Fruit fly (Drosophila melanogaster) whole organism, embryonic: ENCODE data around the gene Atg6.
A peak's percentile ranks its signal among the peaks of the same experiment; 100 is the strongest.

Experiments
- Atf6 ChIP-seq: fragments of 200-800 bp; sonication (Bioruptor generic); IDR thresholded peaks from 2 replicates; pipeline ENCODE4 v1.3.6; 2022; ENCODE audit warnings: missing biosample characterization, missing genetic modification characterization
- Bdp1 ChIP-seq: fragments of 200-800 bp; sonication (Bioruptor generic); optimal IDR thresholded peaks from 3 replicates; lab custom pipeline; 2016; ENCODE audit warnings: missing biosample characterization, missing genetic modification characterization
- CG10654 ChIP-seq: fragments of 200-800 bp; sonication (Bioruptor generic); optimal IDR thresholded peaks from 2 replicates; lab custom pipeline; 2016; ENCODE audit warnings: missing biosample characterization, missing genetic modification characterization
- CG11504 ChIP-seq: fragments of 200-800 bp; sonication (Bioruptor generic); optimal IDR thresholded peaks from 3 replicates; lab custom pipeline; 2019; ENCODE audit warnings: missing biosample characterization, mild to moderate bottlenecking, missing genetic modification characterization, moderate library complexity
- CG11695 ChIP-seq: fragments of 200-800 bp; sonication (Bioruptor generic); IDR thresholded peaks from 3 replicates; pipeline ENCODE4 v1.3.6; 2022; ENCODE audit warnings: missing biosample characterization, missing genetic modification characterization
- CG15479 ChIP-seq: fragments of 200-800 bp; sonication (Bioruptor generic); optimal IDR thresholded peaks from 3 replicates; lab custom pipeline; 2019; ENCODE audit warnings: missing biosample characterization, mild to moderate bottlenecking, missing genetic modification characterization, moderate library complexity
- CG1603 ChIP-seq: fragments of 200-800 bp; sonication (Bioruptor generic); optimal IDR thresholded peaks from 2 replicates; lab custom pipeline; 2019; ENCODE audit warnings: missing biosample characterization, mild to moderate bottlenecking, missing genetic modification characterization, moderate library complexity
- CG16813 ChIP-seq: fragments of 200-800 bp; sonication (Bioruptor generic); IDR thresholded peaks from 3 replicates; pipeline ENCODE4 v1.3.6; 2022; ENCODE audit warnings: missing biosample characterization, missing genetic modification characterization; ENCODE audit not compliant: partially characterized antibody
- CG1832 ChIP-seq: fragments of 200-800 bp; sonication (Bioruptor generic); optimal IDR thresholded peaks from 2 replicates; lab custom pipeline; 2017; ENCODE audit warnings: missing biosample characterization, mild to moderate bottlenecking, missing genetic modification characterization, inconsistent platforms
- CG32532 ChIP-seq: fragments of 200-800 bp; sonication (Bioruptor generic); IDR thresholded peaks from 2 replicates; pipeline ENCODE4 v1.3.6; 2022; ENCODE audit warnings: missing biosample characterization, missing genetic modification characterization
- CG3281 ChIP-seq: fragments of 200-800 bp; sonication (Bioruptor generic); optimal IDR thresholded peaks from 3 replicates; lab custom pipeline; 2017; ENCODE audit warnings: missing biosample characterization, mild to moderate bottlenecking, missing genetic modification characterization
- CG33213 ChIP-seq: fragments of 200-800 bp; sonication (Bioruptor generic); optimal IDR thresholded peaks from 3 replicates; lab custom pipeline; 2016; ENCODE audit warnings: missing biosample characterization, missing genetic modification characterization
- CG34224 ChIP-seq: fragments of 200-800 bp; sonication (Bioruptor generic); IDR thresholded peaks from 3 replicates; pipeline ENCODE4 v1.3.6; 2022; ENCODE audit warnings: missing biosample characterization, missing genetic modification characterization; ENCODE audit not compliant: partially characterized antibody
- CG4360 ChIP-seq: fragments of 200-800 bp; sonication (Bioruptor generic); IDR thresholded peaks from 2 replicates; pipeline ENCODE4 v1.3.6; 2022; ENCODE audit warnings: missing biosample characterization, missing genetic modification characterization
- CG4617 ChIP-seq: fragments of 200-800 bp; sonication (Bioruptor generic); optimal IDR thresholded peaks from 3 replicates; lab custom pipeline; 2016; ENCODE audit warnings: missing biosample characterization, missing genetic modification characterization, borderline replicate concordance
- CG8290 ChIP-seq, 3 experiments: fragments of 200-800 bp; sonication (Bioruptor generic); optimal IDR thresholded peaks; 2 replicates each; lab custom pipeline; 2016 to 2019; ENCODE audit warnings: missing biosample characterization in 3 of 3, missing genetic modification characterization in 3 of 3, mild to moderate bottlenecking in 2 of 3, moderate library complexity in 1 of 3
- CG9727 ChIP-seq: fragments of 200-800 bp; sonication (Bioruptor generic); optimal IDR thresholded peaks from 3 replicates; lab custom pipeline; 2017; ENCODE audit warnings: missing biosample characterization, mild to moderate bottlenecking, missing genetic modification characterization
- CkIIα-i1 ChIP-seq: fragments of 200-800 bp; sonication (Bioruptor generic); IDR thresholded peaks from 2 replicates; pipeline ENCODE4 v1.3.6; 2022; ENCODE audit warnings: missing biosample characterization, missing genetic modification characterization
- CrebB ChIP-seq: fragments of 200-800 bp; sonication (Bioruptor generic); optimal IDR thresholded peaks from 3 replicates; lab custom pipeline; 2018; ENCODE audit warnings: missing biosample characterization, mild to moderate bottlenecking, missing genetic modification characterization
- D ChIP-seq, 2 experiments: fragments of 200-800 bp in 1 of 2; fragments of >200 bp in 1 of 2; sonication (Bioruptor generic) in 1 of 2; optimal IDR thresholded peaks; 2 replicates in 1 of 2; 3 replicates in 1 of 2; lab custom pipeline; 2017; ENCODE audit warnings: mild to moderate bottlenecking in 1 of 2, missing biosample characterization in 1 of 2, missing genetic modification characterization in 1 of 2, missing genetic modification reagents in 1 of 2
- HLHmδ ChIP-seq: fragments of 200-800 bp; sonication (Bioruptor generic); optimal IDR thresholded peaks from 2 replicates; lab custom pipeline; 2018; ENCODE audit warnings: missing biosample characterization, mild to moderate bottlenecking, missing genetic modification characterization, moderate library complexity
- MESR4 ChIP-seq: fragments of 200-800 bp; sonication (Bioruptor generic); optimal IDR thresholded peaks from 2 replicates; lab custom pipeline; 2018; ENCODE audit warnings: missing biosample characterization, mild to moderate bottlenecking, missing genetic modification characterization, moderate library complexity
- Med ChIP-seq: fragments of 200-800 bp; sonication (Bioruptor generic); peaks from one replicate; lab custom pipeline; 2016; ENCODE audit warnings: missing biosample characterization, missing genetic modification characterization, mild to moderate bottlenecking, inconsistent platforms, moderate library complexity
- Ssrp ChIP-seq: fragments of 200-800 bp; sonication (Bioruptor generic); optimal IDR thresholded peaks from 2 replicates; lab custom pipeline; 2018; ENCODE audit warnings: missing biosample characterization, mild to moderate bottlenecking, missing genetic modification characterization, moderate library complexity
- amos ChIP-seq: fragments of 200-800 bp; sonication (Bioruptor generic); IDR thresholded peaks from 2 replicates; pipeline ENCODE4 v1.3.6; 2022; ENCODE audit warnings: missing biosample characterization, missing genetic modification characterization; ENCODE audit not compliant: partially characterized antibody
- bowl ChIP-seq: fragments of 200-800 bp; sonication (Bioruptor generic); IDR thresholded peaks from 2 replicates; pipeline ENCODE4 v1.3.6; 2022; ENCODE audit warnings: missing biosample characterization, missing genetic modification characterization
- cato ChIP-seq: fragments of 200-800 bp; sonication (Bioruptor generic); optimal IDR thresholded peaks from 2 replicates; lab custom pipeline; 2016; ENCODE audit warnings: missing biosample characterization, missing genetic modification characterization, borderline replicate concordance
- cg ChIP-seq: fragments of 200-800 bp; sonication (Bioruptor generic); optimal IDR thresholded peaks from 3 replicates; lab custom pipeline; 2019; ENCODE audit warnings: missing biosample characterization, mild to moderate bottlenecking, missing genetic modification characterization, moderate library complexity
- chinmo ChIP-seq: fragments of 200-800 bp; sonication (Bioruptor generic); IDR thresholded peaks from 4 replicates; pipeline ENCODE4 v1.3.6; 2022; ENCODE audit warnings: missing biosample characterization, missing genetic modification characterization; ENCODE audit not compliant: partially characterized antibody
- crc ChIP-seq: fragments of 200-800 bp; sonication (Bioruptor generic); optimal IDR thresholded peaks from 2 replicates; lab custom pipeline; 2016; ENCODE audit warnings: missing biosample characterization, missing genetic modification characterization
- dm ChIP-seq: fragments of 200-800 bp; sonication (Bioruptor generic); optimal IDR thresholded peaks from 3 replicates; lab custom pipeline; 2016; ENCODE audit warnings: missing biosample characterization, missing genetic modification characterization
- emc ChIP-seq: fragments of 200-800 bp; sonication (Bioruptor generic); optimal IDR thresholded peaks from 2 replicates; lab custom pipeline; 2016; ENCODE audit warnings: missing biosample characterization, missing genetic modification characterization
- fru ChIP-seq: fragments of >200 bp; optimal IDR thresholded peaks from 2 replicates; lab custom pipeline; 2017
- ftz-f1 ChIP-seq: fragments of 200-800 bp; sonication (Bioruptor generic); optimal IDR thresholded peaks from 2 replicates; lab custom pipeline; 2016; ENCODE audit warnings: missing biosample characterization, missing genetic modification characterization
- gfzf ChIP-seq: fragments of 200-800 bp; sonication (Bioruptor generic); optimal IDR thresholded peaks from 2 replicates; lab custom pipeline; 2016; ENCODE audit warnings: missing biosample characterization, mild to moderate bottlenecking, missing genetic modification characterization, moderate library complexity
- grn ChIP-seq: fragments of 200-800 bp; sonication (Bioruptor generic); optimal IDR thresholded peaks from 3 replicates; lab custom pipeline; 2017; ENCODE audit warnings: missing biosample characterization, missing genetic modification characterization
- nau ChIP-seq: fragments of 200-800 bp; sonication (Bioruptor generic); optimal IDR thresholded peaks from 3 replicates; lab custom pipeline; 2017; ENCODE audit warnings: missing biosample characterization, mild to moderate bottlenecking, missing genetic modification characterization, missing genetic modification reagents
- onecut ChIP-seq: fragments of 200-800 bp; sonication (Bioruptor generic); IDR thresholded peaks from 2 replicates; pipeline ENCODE4 v1.3.6; 2022; ENCODE audit warnings: missing biosample characterization, missing genetic modification characterization
- sens-2 ChIP-seq: fragments of 200-800 bp; sonication (Bioruptor generic); IDR thresholded peaks from 2 replicates; pipeline ENCODE4 v1.3.6; 2022; ENCODE audit warnings: missing biosample characterization, missing genetic modification characterization
- sisA ChIP-seq: fragments of 200-800 bp; sonication (Bioruptor generic); IDR thresholded peaks from 2 replicates; pipeline ENCODE4 v1.3.6; 2022; ENCODE audit warnings: missing biosample characterization, missing genetic modification characterization
- slp2 ChIP-seq: fragments of 200-800 bp; sonication (Bioruptor generic); optimal IDR thresholded peaks from 2 replicates; lab custom pipeline; 2016; ENCODE audit warnings: missing biosample characterization, missing genetic modification characterization
- sqz ChIP-seq: fragments of 200-800 bp; sonication (Bioruptor generic); optimal IDR thresholded peaks from 3 replicates; lab custom pipeline; 2018; ENCODE audit warnings: missing biosample characterization, mild to moderate bottlenecking, missing genetic modification characterization
- trem ChIP-seq: fragments of 200-800 bp; optimal IDR thresholded peaks from 3 replicates; lab custom pipeline; 2019; ENCODE audit warnings: missing biosample characterization, mild to moderate bottlenecking, missing genetic modification characterization, moderate library complexity
- unc-4 ChIP-seq: fragments of 200-800 bp; sonication (Bioruptor generic); IDR thresholded peaks from 2 replicates; pipeline ENCODE4 v1.3.6; 2022; ENCODE audit warnings: missing biosample characterization, missing genetic modification characterization; ENCODE audit not compliant: partially characterized antibody
- usp ChIP-seq: fragments of >200 bp; optimal IDR thresholded peaks from 2 replicates; lab custom pipeline; 2017; ENCODE audit warnings: missing biosample characterization, missing genetic modification characterization
- vvl ChIP-seq: fragments of 200-800 bp; sonication (Bioruptor generic); IDR thresholded peaks from 2 replicates; pipeline ENCODE4 v1.3.6; 2022; ENCODE audit warnings: missing biosample characterization, missing genetic modification characterization
- zfh1 ChIP-seq: fragments of 200-800 bp; sonication (Bioruptor generic); IDR thresholded peaks from 3 replicates; pipeline ENCODE4 v1.3.6; 2022; ENCODE audit warnings: missing biosample characterization, missing genetic modification characterization

The Atg6 gene

dm6 chr3R:24031019-24031824, 19.4 kb downstream of the Atg6 start (continued):
- TF ChIP-seq CG33213 (GFP tag; lab: Kevin White, UChicago) (no peak), MESR4 (GFP tag; lab: Kevin White, UChicago) (peak; percentile 49), Med (peak; percentile 49), CG11504 (tag; lab: Kevin White, UChicago) (no peak), cato (GFP tag; lab: Kevin White, UChicago) (no peak), CG8290 (GFP tag; optimal IDR thresholded peaks at IDR 0.05; lab: Kevin White, UChicago) (no peak), CG8290 (tag; optimal IDR thresholded peaks at IDR 0.05; lab: Kevin White, UChicago) (peak in 1 of 2 experiments; percentile 32), HLHmδ (no peak), CG32532 (peak; percentile 52; the same call in 1 of the 2 replicates), Ssrp (tag; lab: Kevin White, UChicago) (no peak), Atf6 (GFP tag; lab: Robert Waterston, UW) (peak; percentile 47; the same call in 1 of the 2 replicates), cg (GFP tag; lab: Kevin White, UChicago) (peak; percentile 85), zfh1 (GFP tag; lab: Robert Waterston, UW) (peak; percentile 24; the same call in 1 of the 3 replicates), CG1603 (tag; lab: Kevin White, UChicago) (no peak), CG1832 (peak; percentile 51), unc-4 (GFP tag; lab: Robert Waterston, UW) (peak; percentile 44; the same call in 1 of the 2 replicates), sqz (GFP tag; lab: Kevin White, UChicago) (no peak), emc (no peak), CG4360 (peak; percentile 67), crc (GFP tag; lab: Kevin White, UChicago) (no peak), D (optimal IDR thresholded peaks at IDR 0.05; lab: Kevin White, UChicago) (peak; percentile 27), D (GFP tag; optimal IDR thresholded peaks at IDR 0.05; lab: Kevin White, UChicago) (no peak), sisA (GFP tag; lab: Robert Waterston, UW) (no peak), CG34224 (GFP tag; lab: Robert Waterston, UW) (no peak), CG3281 (peak; percentile 6), CG9727 (GFP tag; lab: Kevin White, UChicago) (peak; percentile 9), CG11695 (peak; percentile 25; the same call in 2 of the 3 replicates), CG16813 (GFP tag; lab: Robert Waterston, UW) (no peak), bowl (GFP tag; lab: Robert Waterston, UW) (no peak), slp2 (GFP tag; lab: Kevin White, UChicago) (no peak)

dm6 chr3R:24027222-24027621, 23.4 kb downstream of the Atg6 start:
- TF ChIP-seq CG10654 (GFP tag; lab: Kevin White, UChicago) (no peak), grn (GFP tag; lab: Kevin White, UChicago) (peak; percentile 7), CG15479 (GFP tag; lab: Kevin White, UChicago) (peak; percentile 92), usp (GFP tag; lab: Kevin White, UChicago) (no peak), HLHmδ (no peak)

dm6 chr3R:24026503-24026902, 24.1 kb downstream of the Atg6 start:
- TF ChIP-seq nau (GFP tag; lab: Kevin White, UChicago) (peak; percentile 78), CkIIα-i1 (GFP tag; lab: Robert Waterston, UW) (no peak), CrebB (no peak), Bdp1 (no peak), sens-2 (GFP tag; lab: Robert Waterston, UW) (no peak), chinmo (GFP tag; lab: Robert Waterston, UW) (0 out of 4 replicates have a peak, but pooled peaks have one; percentile 41), ftz-f1 (GFP tag; lab: Kevin White, UChicago) (peak; percentile 66), CG4617 (GFP tag; lab: Kevin White, UChicago) (no peak), amos (GFP tag; lab: Robert Waterston, UW) (0 out of 2 replicates have a peak, but pooled peaks have one; percentile 8), gfzf (no peak), dm (GFP tag; lab: Kevin White, UChicago) (no peak), fru (lab: Kevin White, UChicago) (no peak), onecut (no peak), CG15479 (GFP tag; lab: Kevin White, UChicago) (no peak), vvl (GFP tag; lab: Robert Waterston, UW) (no peak), trem (tag; lab: Kevin White, UChicago) (no peak)
